Worm (Caenorhabditis elegans): ENCODE data around the gene coq-8.

DNA sequence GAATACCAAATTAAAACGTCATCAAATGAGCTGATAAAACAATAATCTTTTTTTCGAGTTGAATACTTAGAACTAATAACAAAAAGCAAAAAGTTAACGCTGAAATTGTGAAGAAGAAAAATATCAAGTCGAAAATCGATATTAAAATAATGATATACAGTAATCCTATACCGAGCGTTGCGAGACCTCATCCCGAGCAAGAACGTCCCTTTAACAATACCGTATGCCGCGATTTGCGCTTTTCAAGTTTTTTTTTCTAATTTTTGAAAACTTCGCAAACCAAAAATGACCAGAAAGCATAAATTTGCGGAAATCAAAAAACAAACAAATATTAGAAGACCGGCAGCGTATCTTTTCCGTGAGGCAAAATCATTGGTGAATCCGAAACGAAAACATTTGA lies 27.8 kb downstream of the coq-8 start, which contains the start of gene F26F4.5:
- TF ChIP-seq T22C8.4 (GFP tag; IDR thresholded peaks at IDR 0.05) (no peak), tab-1 (GFP tag; IDR thresholded peaks at IDR 0.05) (no peak), cog-1 (tag; optimal IDR thresholded peaks at IDR 0.05) (no peak), ztf-29 (GFP tag; IDR thresholded peaks at IDR 0.05) (no peak), ztf-23 (GFP tag; IDR thresholded peaks at IDR 0.05) (no peak), flt-1 (GFP tag; IDR thresholded peaks at IDR 0.05) (no peak)
